Worm (Caenorhabditis elegans): ENCODE measurements around the gene Y60C6A.1.

ce11 chrV:4754123-4754522, 29.3 kb upstream of the Y60C6A.1 start, which contains the start of gene hil-4:
- TF ChIP-seq him-1 (tag; optimal IDR thresholded peaks at IDR 0.05) = no peak
- no peak for TF ChIP-seq dao-5 (tag; optimal IDR thresholded peaks at IDR 0.05)
- no peak for TF ChIP-seq W03F9.2 (tag; optimal IDR thresholded peaks at IDR 0.05)

Measured in whole organism, L4/young adult.